Fruit fly (Drosophila melanogaster): ENCODE data around the gene ndl.

ndl gene

dm6 chr3L:6556221-6556620, 46.9 kb downstream of the ndl start:
- TF ChIP-seq Eip93F (GFP tag; optimal IDR thresholded peaks at IDR 0.05), result no peak
- TF ChIP-seq CG7368 (GFP tag; optimal IDR thresholded peaks at IDR 0.05), result no peak
- TF ChIP-seq fkh (GFP tag; optimal IDR thresholded peaks at IDR 0.05), result peak; percentile 70
- TF ChIP-seq salr (GFP tag; optimal IDR thresholded peaks at IDR 0.05), result no peak
- TF ChIP-seq CG32006 (GFP tag; optimal IDR thresholded peaks at IDR 0.05), result no peak
- no peak for TF ChIP-seq CG16779 (tag; optimal IDR thresholded peaks at IDR 0.05)
- TF ChIP-seq dac (GFP tag; optimal IDR thresholded peaks at IDR 0.05), result no peak
- TF ChIP-seq CG9139 (GFP tag; optimal IDR thresholded peaks at IDR 0.05), result no peak
- no peak for TF ChIP-seq cyc (GFP tag; optimal IDR thresholded peaks at IDR 0.05)
- TF ChIP-seq CG6276 (GFP tag; optimal IDR thresholded peaks at IDR 0.05), result no peak
- TF ChIP-seq svp (GFP tag), result peak; percentile 77
- TF ChIP-seq CG11902 (GFP tag; optimal IDR thresholded peaks at IDR 0.05), result no peak
- no peak for TF ChIP-seq CG4318 (GFP tag; optimal IDR thresholded peaks at IDR 0.05)
- TF ChIP-seq pdm3 (GFP tag; optimal IDR thresholded peaks at IDR 0.05), result no peak

- TF ChIP-seq Met (GFP tag; optimal IDR thresholded peaks at IDR 0.05), result peak; percentile 24
- peak; percentile 6 for TF ChIP-seq topi (GFP tag; optimal IDR thresholded peaks at IDR 0.05)
- no peak for TF ChIP-seq CG10631 (GFP tag; optimal IDR thresholded peaks at IDR 0.05)
- no peak for TF ChIP-seq CG8119 (GFP tag; IDR thresholded peaks at IDR 0.05)
- peak; percentile 19 for TF ChIP-seq Hr39 (GFP tag; optimal IDR thresholded peaks at IDR 0.05)
- TF ChIP-seq CG31627 (GFP tag; optimal IDR thresholded peaks at IDR 0.05), result peak; percentile 28
- TF ChIP-seq CG32006 (GFP tag; optimal IDR thresholded peaks at IDR 0.05), result peak; percentile 5
- no peak for TF ChIP-seq fkh (GFP tag; optimal IDR thresholded peaks at IDR 0.05)
- TF ChIP-seq Sox14 (GFP tag; optimal IDR thresholded peaks at IDR 0.05), result no peak
- peak; percentile 3 for TF ChIP-seq cyc (GFP tag; optimal IDR thresholded peaks at IDR 0.05)
- peak; percentile 63 for TF ChIP-seq svp (GFP tag)
- TF ChIP-seq Sox102F (GFP tag; optimal IDR thresholded peaks at IDR 0.05), result peak; percentile 21
- TF ChIP-seq dsx (GFP tag; optimal IDR thresholded peaks at IDR 0.05; ENCODE audit: poor library complexity, severe bottlenecking), result no peak
- peak; percentile 5 for TF ChIP-seq pdm3 (GFP tag; optimal IDR thresholded peaks at IDR 0.05)
Measured at dm6 chr3L:6554056-6554739, 49.0 kb downstream of the ndl start.

- TF ChIP-seq Gug (GFP tag; IDR thresholded peaks at IDR 0.05), result no peak
- peak; percentile 72; the same call in 2 of the 3 replicates for TF ChIP-seq CG6163 (GFP tag; IDR thresholded peaks at IDR 0.05)
- peak; percentile 79 for TF ChIP-seq CG8632 (GFP tag; optimal IDR thresholded peaks at IDR 0.05)
- peak; percentile 85 for TF ChIP-seq topi (GFP tag; optimal IDR thresholded peaks at IDR 0.05)
- TF ChIP-seq CG8319 (GFP tag; optimal IDR thresholded peaks at IDR 0.05), result peak; percentile 32
- peak; percentile 76 for TF ChIP-seq pdm3 (GFP tag; optimal IDR thresholded peaks at IDR 0.05)
- peak in 1 of 2 experiments; percentile 1 for TF ChIP-seq ss (GFP tag; optimal IDR thresholded peaks at IDR 0.05)
- peak; percentile 88 for TF ChIP-seq CG31627 (GFP tag; optimal IDR thresholded peaks at IDR 0.05)
- TF ChIP-seq CG6276 (GFP tag; optimal IDR thresholded peaks at IDR 0.05), result peak; percentile 40
- peak in 1 of 2 experiments; percentile 39 for TF ChIP-seq salr (GFP tag; optimal IDR thresholded peaks at IDR 0.05)
- peak; percentile 81; the same call in 2 of the 3 replicates for TF ChIP-seq eg (GFP tag; IDR thresholded peaks at IDR 0.05)
- TF ChIP-seq Eip75B (GFP tag; optimal IDR thresholded peaks at IDR 0.05), result peak; percentile 67
- TF ChIP-seq Sox15 (GFP tag; optimal IDR thresholded peaks at IDR 0.05), result peak; percentile 64
- TF ChIP-seq CG11762 (GFP tag; optimal IDR thresholded peaks at IDR 0.05; ENCODE audit: insufficient read depth), result peak; percentile 21
- peak; percentile 21 for TF ChIP-seq CG3032 (tag; optimal IDR thresholded peaks at IDR 0.05)
- peak; percentile 20 for TF ChIP-seq CG10669 (GFP tag; optimal IDR thresholded peaks at IDR 0.05)
- TF ChIP-seq dsx (GFP tag; optimal IDR thresholded peaks at IDR 0.05; ENCODE audit: poor library complexity, severe bottlenecking), result no peak
- TF ChIP-seq lz (GFP tag; optimal IDR thresholded peaks at IDR 0.05), result peak; percentile 84
- peak; percentile 71 for TF ChIP-seq CG3919 (GFP tag; optimal IDR thresholded peaks at IDR 0.05)
- no peak for TF ChIP-seq dac (GFP tag; optimal IDR thresholded peaks at IDR 0.05)
- TF ChIP-seq Hr39 (GFP tag; optimal IDR thresholded peaks at IDR 0.05), result peak; percentile 88
- no peak for TF ChIP-seq CG6808 (GFP tag; optimal IDR thresholded peaks at IDR 0.05)
- peak; percentile 75 for TF ChIP-seq CG8119 (GFP tag; IDR thresholded peaks at IDR 0.05)
- peak; percentile 77 for TF ChIP-seq Ets21C (GFP tag; optimal IDR thresholded peaks at IDR 0.05)
- peak; percentile 72 for TF ChIP-seq CG32006 (GFP tag; optimal IDR thresholded peaks at IDR 0.05)
- peak; percentile 37 for TF ChIP-seq Ets96B (tag; optimal IDR thresholded peaks at IDR 0.05)
- TF ChIP-seq Hr4 (GFP tag; optimal IDR thresholded peaks at IDR 0.05), result peak; percentile 83
- TF ChIP-seq CG1621 (tag; optimal IDR thresholded peaks at IDR 0.05), result no peak
- TF ChIP-seq CG9139 (GFP tag; optimal IDR thresholded peaks at IDR 0.05), result no peak
- peak; percentile 67 for TF ChIP-seq CG10631 (GFP tag; optimal IDR thresholded peaks at IDR 0.05)
- TF ChIP-seq Met (GFP tag; optimal IDR thresholded peaks at IDR 0.05), result peak; percentile 86
- TF ChIP-seq fd85E (GFP tag; optimal IDR thresholded peaks at IDR 0.05), result peak; percentile 16
- TF ChIP-seq Lpt (GFP tag; optimal IDR thresholded peaks at IDR 0.05), result no peak
- TF ChIP-seq CG16779 (tag; optimal IDR thresholded peaks at IDR 0.05), result peak; percentile 37
- TF ChIP-seq CG6854 (GFP tag; optimal IDR thresholded peaks at IDR 0.05), result peak; percentile 33
Measured at dm6 chr3L:6552968-6553402, 50.2 kb downstream of the ndl start.

Data from whole organism, prepupa.